Fruit fly (Drosophila melanogaster): Measurements from ENCODE around the gene Arp5.

Gene Arp5

dm6 chr3R:18168929-18169350 is 16.4 kb upstream of the Arp5 start (continued):
- TF ChIP-seq Hr78 (GFP tag; optimal IDR thresholded peaks at IDR 0.05) (no peak), CG3995 (GFP tag; optimal IDR thresholded peaks at IDR 0.05) (no peak), CG9932 (GFP tag; IDR thresholded peaks at IDR 0.05) (no peak), CG13424 (tag; optimal IDR thresholded peaks at IDR 0.05) (no peak), ato (GFP tag; IDR thresholded peaks at IDR 0.05; ENCODE audit: partially characterized antibody) (no peak), lilli (GFP tag; optimal IDR thresholded peaks at IDR 0.05) (no peak), NC2α (GFP tag; optimal IDR thresholded peaks at IDR 0.05) (no peak), pros (GFP tag; optimal IDR thresholded peaks at IDR 0.05) (no peak), CG12391 (tag; optimal IDR thresholded peaks at IDR 0.05) (peak; percentile 4), slbo (GFP tag; IDR thresholded peaks at IDR 0.05) (no peak), Asciz (GFP tag; optimal IDR thresholded peaks at IDR 0.05) (no peak), bbx (GFP tag; IDR thresholded peaks at IDR 0.05; ENCODE audit: partially characterized antibody) (no peak), lov (optimal IDR thresholded peaks at IDR 0.05) (no peak), lov (GFP tag; IDR thresholded peaks at IDR 0.05) (no peak), phol (tag; optimal IDR thresholded peaks at IDR 0.05) (no peak), Drgx (GFP tag; IDR thresholded peaks at IDR 0.05) (0 out of 2 replicates have a peak, but pooled peaks have one; percentile 30), hth (optimal IDR thresholded peaks at IDR 0.05) (no peak), CG1024 (GFP tag; IDR thresholded peaks at IDR 0.05) (no peak), Oli (tag; optimal IDR thresholded peaks at IDR 0.05) (no peak), br (optimal IDR thresholded peaks at IDR 0.05) (no peak), grau (tag; optimal IDR thresholded peaks at IDR 0.05) (peak; percentile 71), zf30C (GFP tag; optimal IDR thresholded peaks at IDR 0.05) (no peak), YL-1 (GFP tag; optimal IDR thresholded peaks at IDR 0.05) (no peak), tgo (GFP tag; IDR thresholded peaks at IDR 0.05) (no peak), CG7745 (tag; optimal IDR thresholded peaks at IDR 0.05) (no peak), Vsx1 (GFP tag; optimal IDR thresholded peaks at IDR 0.05) (no peak), CG12219 (GFP tag; optimal IDR thresholded peaks at IDR 0.05) (peak; percentile 37), unpg (GFP tag; optimal IDR thresholded peaks at IDR 0.05) (peak; percentile 9), eyg (GFP tag; optimal IDR thresholded peaks at IDR 0.05) (no peak), Meics (GFP tag; optimal IDR thresholded peaks at IDR 0.05) (no peak), gro (GFP tag; optimal IDR thresholded peaks at IDR 0.05) (no peak), bsh (GFP tag; optimal IDR thresholded peaks at IDR 0.05) (peak in 1 of 2 experiments; percentile 12), pzg (GFP tag; optimal IDR thresholded peaks at IDR 0.05) (no peak), CG12744 (GFP tag; optimal IDR thresholded peaks at IDR 0.05) (no peak), CG14710 (tag; optimal IDR thresholded peaks at IDR 0.05) (no peak), vvl (GFP tag; IDR thresholded peaks at IDR 0.05) (no peak; the same call in 1 of the 2 replicates), dpn (GFP tag; optimal IDR thresholded peaks at IDR 0.05) (peak in 1 of 2 experiments; percentile 35), CG8359 (GFP tag; optimal IDR thresholded peaks at IDR 0.05; ENCODE audit: borderline replicate concordance) (no peak), ttk (GFP tag; IDR thresholded peaks at IDR 0.05) (no peak), B-H1 (GFP tag; IDR thresholded peaks at IDR 0.05) (no peak), CG10366 (GFP tag; IDR thresholded peaks at IDR 0.05) (no peak), Lpt (GFP tag; optimal IDR thresholded peaks at IDR 0.05) (no peak), CG8290 (GFP tag; optimal IDR thresholded peaks at IDR 0.05) (no peak), CG8290 (tag; optimal IDR thresholded peaks at IDR 0.05) (no peak), CG3163 (GFP tag; optimal IDR thresholded peaks at IDR 0.05) (no peak), CG14667 (GFP tag; IDR thresholded peaks at IDR 0.05) (no peak), CG11456 (GFP tag; IDR thresholded peaks at IDR 0.05) (no peak), CG11723 (GFP tag; optimal IDR thresholded peaks at IDR 0.05) (no peak), usp (GFP tag; optimal IDR thresholded peaks at IDR 0.05) (no peak), sim (GFP tag; IDR thresholded peaks at IDR 0.05) (no peak), gcm (GFP tag; optimal IDR thresholded peaks at IDR 0.05) (no peak), Bdp1 (GFP tag; optimal IDR thresholded peaks at IDR 0.05) (no peak), CG2116 (GFP tag; optimal IDR thresholded peaks at IDR 0.05) (no peak)
